Fruit fly (Drosophila melanogaster) whole organism, wandering third instar larva: ENCODE results near the gene cerv.

ENCODE experiments used
- CG9705 ChIP-seq: fragments of 200-800 bp; sonication (Bioruptor generic); optimal IDR thresholded peaks from 2 replicates; lab custom pipeline; 2018; ENCODE audit warnings: missing biosample characterization, mild to moderate bottlenecking, missing genetic modification characterization
- Hr83 ChIP-seq: fragments of 200-300 bp; sonication (Bioruptor generic); optimal IDR thresholded peaks from 2 replicates; lab custom pipeline; 2016; ENCODE audit warnings: missing biosample characterization, mild to moderate bottlenecking, missing genetic modification characterization, moderate library complexity; ENCODE audit not compliant: poor library complexity, severe bottlenecking

- TF ChIP-seq Hr83 (GFP tag; lab: Kevin White, UChicago): peak; percentile 37
- no peak for TF ChIP-seq CG9705 (GFP tag; lab: Kevin White, UChicago)
Measured at dm6 chrX:15578043-15578442, at the start of gene cerv, which contains the start of gene CG7872.
